Worm (Caenorhabditis elegans): ENCODE results near the gene srp-1.

srp-1 gene

DNA sequence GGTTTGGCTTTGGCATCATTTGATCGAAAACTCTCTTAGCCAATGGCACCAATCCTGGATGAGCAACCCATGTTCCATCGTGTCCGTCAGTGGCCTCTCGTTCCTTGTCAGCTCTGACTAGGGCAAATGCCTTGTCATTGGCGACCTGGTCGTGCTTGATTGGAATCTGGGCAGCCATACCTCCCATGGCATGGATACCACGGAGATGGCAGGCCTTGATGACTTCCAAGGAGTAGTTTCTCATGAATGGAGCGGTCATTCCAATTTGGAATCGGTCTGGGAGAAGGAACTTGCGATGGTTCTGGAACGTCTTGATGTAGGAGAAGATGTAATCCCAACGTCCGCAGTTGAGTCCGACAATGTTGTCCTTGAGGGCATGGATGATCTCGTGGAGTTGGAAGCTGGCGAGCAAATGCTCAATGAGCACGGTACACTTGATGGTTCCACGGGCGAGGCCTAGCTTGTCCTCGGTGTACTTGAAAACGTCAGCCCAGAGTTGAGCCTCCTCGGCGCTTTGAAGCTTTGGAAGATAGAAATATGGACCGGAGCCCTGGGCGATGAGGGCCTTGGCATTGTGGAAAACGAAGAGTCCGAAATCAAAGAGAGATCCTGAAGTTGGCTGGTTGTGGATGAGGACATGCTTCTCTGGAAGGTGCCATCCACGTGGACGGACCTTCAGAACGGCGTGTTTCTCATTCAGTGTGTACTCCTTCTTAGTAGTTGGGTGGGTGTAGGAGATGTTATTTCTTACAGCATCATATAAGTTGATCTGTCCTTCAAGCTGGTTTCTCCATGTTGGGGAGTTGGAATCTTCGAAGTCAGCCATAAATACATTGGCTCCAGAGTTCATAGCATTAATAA, 27.9 kb upstream of the srp-1 start (continued):
- TF ChIP-seq daf-16 (GFP tag; optimal IDR thresholded peaks at IDR 0.05) (peak in 1 of 2 experiments; percentile 8), daf-16 (tag; optimal IDR thresholded peaks at IDR 0.05) (peak; percentile 4), nhr-6 (tag; optimal IDR thresholded peaks at IDR 0.05) (peak; percentile 49), Y105C5A.15 (GFP tag; IDR thresholded peaks at IDR 0.05) (no peak), lsy-2 (tag; optimal IDR thresholded peaks at IDR 0.05) (peak in 1 of 2 experiments; percentile 20), mdl-1 (tag; optimal IDR thresholded peaks at IDR 0.05) (peak in 1 of 2 experiments; percentile 4), F44E2.7 (GFP tag; IDR thresholded peaks at IDR 0.05) (0 out of 2 replicates have a peak, but pooled peaks have one; percentile 2), ZK546.5 (tag; optimal IDR thresholded peaks at IDR 0.05) (no peak), lir-3 (tag; optimal IDR thresholded peaks at IDR 0.05) (no peak), sdz-12 (GFP tag; optimal IDR thresholded peaks at IDR 0.05) (no peak), pqm-1 (tag; optimal IDR thresholded peaks at IDR 0.05) (no peak), ZK337.2 (GFP tag; IDR thresholded peaks at IDR 0.05) (no peak), nhr-237 (tag; optimal IDR thresholded peaks at IDR 0.05) (no peak), hif-1 (tag; optimal IDR thresholded peaks at IDR 0.05) (peak in 1 of 2 experiments; percentile 5), ama-1 (optimal IDR thresholded peaks at IDR 0.05) (peak; percentile 96), zip-11 (GFP tag; IDR thresholded peaks at IDR 0.05) (no peak), spr-1 (tag; optimal IDR thresholded peaks at IDR 0.05) (no peak), ctbp-1 (GFP tag; IDR thresholded peaks at IDR 0.05) (no peak), dve-1 (tag; optimal IDR thresholded peaks at IDR 0.05; ENCODE audit: insufficient read depth) (peak; percentile 12)

DNA sequence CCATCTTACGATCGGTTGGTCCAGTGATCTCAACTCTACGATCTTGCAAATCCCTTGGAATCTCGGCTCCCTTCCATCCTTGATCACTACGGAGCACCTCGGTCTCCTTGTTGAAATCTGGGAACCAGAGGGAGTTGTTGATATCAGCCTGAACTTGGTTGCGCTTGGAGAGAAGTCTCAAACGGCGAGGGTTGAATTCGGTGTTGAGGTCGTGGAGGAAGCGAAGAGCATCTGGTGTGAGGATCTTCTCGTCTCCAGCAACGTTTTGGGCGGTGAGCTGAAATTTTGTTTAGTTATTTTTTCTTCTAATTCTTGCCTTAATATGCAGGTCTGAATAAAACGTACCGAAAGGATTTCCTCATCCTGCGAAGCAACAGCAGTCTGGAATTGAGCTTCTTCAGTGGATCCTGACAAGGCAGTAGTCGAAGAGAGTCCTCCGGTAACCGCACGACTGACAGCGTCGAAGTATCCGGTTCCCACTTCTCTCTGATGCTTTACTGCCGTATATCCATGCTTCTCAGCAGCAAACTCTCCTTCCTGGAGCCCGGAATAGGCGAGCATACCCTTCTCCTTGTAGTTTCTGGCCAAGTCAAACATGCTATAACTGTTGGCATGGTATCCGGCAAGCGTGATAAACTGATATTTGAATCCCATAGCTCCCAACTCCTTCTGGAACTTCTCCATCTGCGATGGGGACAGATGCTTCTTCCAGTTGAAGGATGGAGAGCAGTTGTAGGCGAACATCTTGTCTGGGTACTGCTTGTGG, 27.1 kb upstream of the srp-1 start:
- TF ChIP-seq lin-39 (tag; optimal IDR thresholded peaks at IDR 0.05) (no peak), hmg-1.1 (GFP tag; IDR thresholded peaks at IDR 0.05) (no peak), hlh-30 (tag; optimal IDR thresholded peaks at IDR 0.05; ENCODE audit: insufficient read depth) (no peak), lim-7 (GFP tag; IDR thresholded peaks at IDR 0.05) (no peak), dpl-1 (GFP tag; optimal IDR thresholded peaks at IDR 0.05) (no peak), pha-4 (GFP tag; IDR thresholded peaks at IDR 0.05) (no peak; the same call in 1 of the 2 replicates), pha-4 (tag; optimal IDR thresholded peaks at IDR 0.05) (no peak), nhr-77 (tag; optimal IDR thresholded peaks at IDR 0.05) (no peak), jun-1 (tag; optimal IDR thresholded peaks at IDR 0.05) (peak; percentile 36), ZK546.5 (tag; optimal IDR thresholded peaks at IDR 0.05) (no peak), lin-29 (GFP tag; IDR thresholded peaks at IDR 0.05) (no peak), ceh-28 (tag; optimal IDR thresholded peaks at IDR 0.05) (no peak), F44E2.7 (GFP tag; IDR thresholded peaks at IDR 0.05) (0 out of 2 replicates have a peak, but pooled peaks have one; percentile 46), F10B5.3 (tag; optimal IDR thresholded peaks at IDR 0.05) (no peak), zip-11 (GFP tag; IDR thresholded peaks at IDR 0.05) (0 out of 2 replicates have a peak, but pooled peaks have one; percentile 29), hif-1 (tag; optimal IDR thresholded peaks at IDR 0.05) (no peak), madf-9 (GFP tag; conservative IDR thresholded peaks at IDR 0.05) (0 out of 2 replicates have a peak, but pooled peaks have one; percentile 3), dmd-8 (GFP tag; IDR thresholded peaks at IDR 0.05) (no peak), mep-1 (tag; optimal IDR thresholded peaks at IDR 0.05) (no peak), daf-16 (GFP tag; optimal IDR thresholded peaks at IDR 0.05) (no peak), daf-16 (tag; optimal IDR thresholded peaks at IDR 0.05) (peak; percentile 62), nhr-25 (tag; optimal IDR thresholded peaks at IDR 0.05; ENCODE audit: borderline replicate concordance, insufficient read depth) (peak; percentile 2), mdl-1 (tag; optimal IDR thresholded peaks at IDR 0.05) (no peak), daf-19 (GFP tag; conservative IDR thresholded peaks at IDR 0.05) (no peak), aly-2 (tag; optimal IDR thresholded peaks at IDR 0.05) (no peak), fkh-10 (GFP tag; optimal IDR thresholded peaks at IDR 0.05) (no peak), aha-1 (tag) (peak; percentile 96), nhr-42 (GFP tag; IDR thresholded peaks at IDR 0.05) (0 out of 2 replicates have a peak, but pooled peaks have one; percentile 28), ama-1 (optimal IDR thresholded peaks at IDR 0.05) (peak; percentile 93), R02D3.7 (tag; optimal IDR thresholded peaks at IDR 0.05) (no peak), T26A8.4 (GFP tag; IDR thresholded peaks at IDR 0.05) (peak; percentile 58; the same call in 1 of the 2 replicates)

All from whole organism, L4 larva.